Fruit fly (Drosophila melanogaster): ENCODE results near the gene CG31206.

dm6 chr3R:20058960-20059359 is 48.8 kb downstream of the CG31206 start:
- TF ChIP-seq CG1647 (GFP tag; optimal IDR thresholded peaks at IDR 0.05) (no peak), CG5953 (GFP tag; IDR thresholded peaks at IDR 0.05) (no peak), Sry-δ (GFP tag; optimal IDR thresholded peaks at IDR 0.05) (no peak)
